Worm (Caenorhabditis elegans) whole organism, L1 larva: ENCODE data around the gene F59A1.18.

ENCODE experiments used
- C16A3.4 ChIP-seq: fragments of 150-350 bp; optimal IDR thresholded peaks from 2 replicates; lab custom pipeline; 2014; ENCODE audit warnings: missing biosample characterization, missing genetic modification characterization
- aha-1 ChIP-seq: fragments of 150-350 bp; optimal IDR thresholded peaks from 2 replicates; lab custom pipeline; 2014; ENCODE audit warnings: missing biosample characterization, missing genetic modification characterization
- ceh-90 ChIP-seq: sonication (generic microtip); optimal IDR thresholded peaks from 2 replicates; lab custom pipeline; 2016; ENCODE audit warnings: missing genetic modification characterization, missing compliant biosample characterization
- dpl-1 ChIP-seq, 3 experiments: fragments of 150-350 bp in 2 of 3; sonication (generic microtip) in 1 of 3; optimal IDR thresholded peaks; 2 replicates each; lab custom pipeline; 2014 to 2017; ENCODE audit warnings: missing biosample characterization in 3 of 3, missing genetic modification characterization in 3 of 3, missing genetic modification reagents in 3 of 3
- dsc-1 ChIP-seq: sonication (generic microtip); optimal IDR thresholded peaks from 2 replicates; lab custom pipeline; 2016; ENCODE audit warnings: mild to moderate bottlenecking, missing genetic modification characterization, missing compliant biosample characterization
- efl-1 ChIP-seq, 4 experiments: fragments of 150-350 bp; optimal IDR thresholded peaks in 3 of 4; peaks in 1 of 4; 1 replicate in 1 of 4; 2 replicates in 3 of 4; lab custom pipeline; 2014; ENCODE audit warnings: missing biosample characterization in 2 of 4, missing genetic modification characterization in 2 of 4, missing genetic modification reagents in 2 of 4
- efl-3 ChIP-seq: fragments of 200-800 bp; sonication (Bioruptor generic); optimal IDR thresholded peaks from 2 replicates; lab custom pipeline; 2018; ENCODE audit warnings: mild to moderate bottlenecking, missing genetic modification characterization, missing compliant biosample characterization
- elt-2 ChIP-seq: sonication (generic microtip); optimal IDR thresholded peaks from 2 replicates; lab custom pipeline; 2016; ENCODE audit warnings: missing genetic modification characterization, mild to moderate bottlenecking, inconsistent platforms, missing compliant biosample characterization, missing genetic modification reagents
- fkh-4 ChIP-seq: sonication (generic microtip); optimal IDR thresholded peaks from 2 replicates; lab custom pipeline; 2016; ENCODE audit warnings: missing compliant biosample characterization, missing genetic modification characterization, borderline replicate concordance
- fos-1 ChIP-seq: fragments of 150-350 bp; optimal IDR thresholded peaks from 2 replicates; lab custom pipeline; 2014; ENCODE audit warnings: missing biosample characterization, missing genetic modification characterization
- hlh-17 ChIP-seq: fragments of 200-800 bp; sonication (Bioruptor generic); optimal IDR thresholded peaks from 2 replicates; lab custom pipeline; 2018; ENCODE audit warnings: missing genetic modification characterization, mild to moderate bottlenecking, missing compliant biosample characterization, moderate library complexity, borderline replicate concordance
- hlh-4 ChIP-seq: sonication (generic microtip); optimal IDR thresholded peaks from 2 replicates; lab custom pipeline; 2016; ENCODE audit warnings: mild to moderate bottlenecking, missing genetic modification characterization, missing compliant biosample characterization
- isw-1 ChIP-seq: fragments of 200-800 bp; sonication (Bioruptor generic); IDR thresholded peaks from 2 replicates; pipeline ENCODE4 v1.3.6; 2022; ENCODE audit warnings: missing genetic modification characterization, missing compliant biosample characterization
- jun-1 ChIP-seq: fragments of 150-350 bp; optimal IDR thresholded peaks from 2 replicates; lab custom pipeline; 2014; ENCODE audit warnings: missing biosample characterization, missing genetic modification reagents, missing genetic modification characterization
- lin-13 ChIP-seq: fragments of 150-350 bp; optimal IDR thresholded peaks from 2 replicates; lab custom pipeline; 2014; ENCODE audit warnings: missing biosample characterization, missing genetic modification reagents, missing genetic modification characterization
- lin-15B ChIP-seq: fragments of 150-350 bp; sonication (generic microtip); optimal IDR thresholded peaks from 3 replicates; lab custom pipeline; 2014; ENCODE audit warnings: missing biosample characterization, missing genetic modification characterization
- lin-35 ChIP-seq, 2 experiments: fragments of 150-350 bp; optimal IDR thresholded peaks; 2 replicates each; lab custom pipeline; 2014; ENCODE audit warnings: missing biosample characterization in 2 of 2, missing genetic modification characterization in 2 of 2, missing genetic modification reagents in 2 of 2
- lin-39 ChIP-seq: fragments of 150-350 bp; optimal IDR thresholded peaks from 2 replicates; lab custom pipeline; 2014; ENCODE audit warnings: missing biosample characterization, missing genetic modification reagents, missing genetic modification characterization
- mdl-1 ChIP-seq, 2 experiments: fragments of 150-350 bp; optimal IDR thresholded peaks; 2 replicates each; lab custom pipeline; 2014 to 2017; ENCODE audit warnings: missing biosample characterization in 2 of 2, missing genetic modification characterization in 2 of 2, inconsistent platforms in 1 of 2
- mef-2 ChIP-seq: fragments of 150-350 bp; optimal IDR thresholded peaks from 2 replicates; lab custom pipeline; 2014; ENCODE audit warnings: missing biosample characterization, missing genetic modification characterization
- nhr-19 ChIP-seq: fragments of 200-800 bp; sonication (Bioruptor generic); conservative IDR thresholded peaks from 2 replicates; pipeline ENCODE4 v1.3.6; 2022; ENCODE audit warnings: missing genetic modification characterization, missing compliant biosample characterization
- nhr-20 ChIP-seq: sonication (generic microtip); optimal IDR thresholded peaks from 2 replicates; lab custom pipeline; 2016; ENCODE audit warnings: mild to moderate bottlenecking, missing genetic modification characterization, missing compliant biosample characterization
- nhr-28 ChIP-seq: fragments of 150-350 bp; optimal IDR thresholded peaks from 2 replicates; lab custom pipeline; 2014; ENCODE audit warnings: missing biosample characterization, missing genetic modification characterization
- nhr-47 ChIP-seq: sonication (generic microtip); optimal IDR thresholded peaks from 2 replicates; lab custom pipeline; 2016; ENCODE audit warnings: mild to moderate bottlenecking, missing genetic modification characterization, moderate library complexity, missing compliant biosample characterization
- nhr-71 ChIP-seq: sonication (generic microtip); optimal IDR thresholded peaks from 2 replicates; lab custom pipeline; 2016; ENCODE audit warnings: mild to moderate bottlenecking, missing genetic modification characterization, moderate library complexity, missing compliant biosample characterization
- nhr-76 ChIP-seq: sonication (generic microtip); optimal IDR thresholded peaks from 2 replicates; lab custom pipeline; 2017; ENCODE audit warnings: missing biosample characterization, missing genetic modification characterization
- nhr-77 ChIP-seq: fragments of 150-350 bp; optimal IDR thresholded peaks from 2 replicates; lab custom pipeline; 2014; ENCODE audit warnings: missing biosample characterization, missing genetic modification characterization
- nhr-85 ChIP-seq: sonication (generic microtip); peaks from one replicate; lab custom pipeline; 2016; ENCODE audit warnings: missing genetic modification characterization, inconsistent platforms, missing compliant biosample characterization
- pax-3 ChIP-seq: fragments of 200-800 bp; sonication (Bioruptor generic); optimal IDR thresholded peaks from 2 replicates; lab custom pipeline; 2018; ENCODE audit warnings: mild to moderate bottlenecking, missing genetic modification characterization, moderate library complexity, missing compliant biosample characterization
- pqm-1 ChIP-seq: sonication (generic microtip); optimal IDR thresholded peaks from 3 replicates; lab custom pipeline; 2017; ENCODE audit warnings: missing biosample characterization, missing genetic modification characterization
- snpc-4 ChIP-seq: fragments of 150-350 bp; optimal IDR thresholded peaks from 2 replicates; lab custom pipeline; 2014; ENCODE audit warnings: missing biosample characterization, missing genetic modification characterization
- sptf-1 ChIP-seq: fragments of 150-350 bp; optimal IDR thresholded peaks from 2 replicates; lab custom pipeline; 2014; ENCODE audit warnings: missing biosample characterization, missing genetic modification characterization
- tbx-2 ChIP-seq: sonication (generic microtip); optimal IDR thresholded peaks from 2 replicates; lab custom pipeline; 2016; ENCODE audit warnings: missing genetic modification characterization, missing compliant biosample characterization
- tlp-1 ChIP-seq: fragments of 150-350 bp; optimal IDR thresholded peaks from 2 replicates; lab custom pipeline; 2014; ENCODE audit warnings: missing biosample characterization, missing genetic modification characterization
- unc-130 ChIP-seq: fragments of 150-350 bp; optimal IDR thresholded peaks from 2 replicates; lab custom pipeline; 2017; ENCODE audit warnings: missing biosample characterization, missing genetic modification characterization, inconsistent platforms
- xbp-1 ChIP-seq: sonication (generic microtip); optimal IDR thresholded peaks from 2 replicates; lab custom pipeline; 2016; ENCODE audit warnings: missing genetic modification characterization, missing compliant biosample characterization
- zag-1 ChIP-seq: fragments of 150-350 bp; optimal IDR thresholded peaks from 2 replicates; lab custom pipeline; 2014; ENCODE audit warnings: missing biosample characterization, missing genetic modification characterization
- ztf-4 ChIP-seq: fragments of 150-350 bp; optimal IDR thresholded peaks from 2 replicates; lab custom pipeline; 2014; ENCODE audit warnings: missing biosample characterization, missing genetic modification characterization

F59A1.18 gene

ce11 chrV:17665906-17666305 lies 20.8 kb downstream of the F59A1.18 start, which contains the start of gene F59A1.11:
Gene F59A1.11 (minus strand): TSS chrV:17666006.
- TF ChIP-seq aha-1 (tag; lab: Kevin White, UChicago) (no peak), xbp-1 (no peak), nhr-76 (tag; lab: Kevin White, UChicago) (no peak), dsc-1 (tag; lab: Kevin White, UChicago) (no peak), nhr-28 (tag; lab: Kevin White, UChicago) (no peak), dpl-1 (GFP tag; optimal IDR thresholded peaks at IDR 0.05; lab: Kevin White, UChicago) (no peak), hlh-17 (GFP tag; lab: Kevin White, UChicago) (no peak), efl-1 (optimal IDR thresholded peaks at IDR 0.05; lab: Kevin White, UChicago) (no peak), efl-1 (GFP tag; optimal IDR thresholded peaks at IDR 0.05 in 1 of 2; lab: Kevin White, UChicago) (no peak), nhr-71 (no peak), C16A3.4 (tag; lab: Kevin White, UChicago) (no peak), isw-1 (GFP tag; lab: Robert Waterston, UW) (no peak), nhr-77 (tag; lab: Kevin White, UChicago) (no peak), lin-13 (GFP tag; lab: Kevin White, UChicago) (no peak), fkh-4 (no peak), lin-39 (tag; lab: Kevin White, UChicago) (no peak), sptf-1 (tag; lab: Kevin White, UChicago) (no peak), jun-1 (no peak), tbx-2 (no peak), unc-130 (tag; lab: Kevin White, UChicago) (no peak), ceh-90 (tag; lab: Kevin White, UChicago) (no peak)

ce11 chrV:17664367-17664766 lies 22.4 kb downstream of the F59A1.18 start:
- TF ChIP-seq zag-1 (tag; lab: Kevin White, UChicago), result no peak
- no peak for TF ChIP-seq elt-2 (tag; lab: Kevin White, UChicago)
- no peak for TF ChIP-seq aha-1 (tag; lab: Kevin White, UChicago)
- no peak for TF ChIP-seq nhr-19 (GFP tag; lab: Robert Waterston, UW)
- TF ChIP-seq pax-3 (tag; lab: Kevin White, UChicago), result no peak
- no peak for TF ChIP-seq tlp-1 (tag; lab: Kevin White, UChicago)
- no peak for TF ChIP-seq snpc-4 (tag; lab: Kevin White, UChicago)
- no peak for TF ChIP-seq mef-2 (tag; lab: Kevin White, UChicago)
- no peak for TF ChIP-seq xbp-1
- no peak for TF ChIP-seq efl-3
- TF ChIP-seq tbx-2, result no peak
- no peak for TF ChIP-seq nhr-47
- no peak for TF ChIP-seq hlh-4
- no peak for TF ChIP-seq nhr-85 (tag; lab: Kevin White, UChicago)

- TF ChIP-seq nhr-20 (tag; lab: Kevin White, UChicago) (peak; percentile 44), ztf-4 (tag; lab: Kevin White, UChicago) (no peak), elt-2 (tag; lab: Kevin White, UChicago) (peak; percentile 93), lin-35 (GFP tag; optimal IDR thresholded peaks at IDR 0.05; lab: Kevin White, UChicago) (peak in 1 of 2 experiments; percentile 4), pqm-1 (tag; lab: Kevin White, UChicago) (peak; percentile 69), hlh-17 (GFP tag; lab: Kevin White, UChicago) (no peak), lin-15B (tag; lab: Kevin White, UChicago) (no peak), fos-1 (tag; lab: Kevin White, UChicago) (no peak)
Measured at ce11 chrV:17662260-17662659, 24.5 kb downstream of the F59A1.18 start.

- TF ChIP-seq mdl-1 (tag; optimal IDR thresholded peaks at IDR 0.05; lab: Kevin White, UChicago) (no peak), nhr-77 (tag; lab: Kevin White, UChicago) (no peak)
Measured at ce11 chrV:17660003-17660402, 26.7 kb downstream of the F59A1.18 start, which contains the start of gene dgat-2. Gene dgat-2 (plus strand): TSS chrV:17660303.
